Worm (Caenorhabditis elegans) whole organism, young adult: ENCODE measurements around the gene F15G9.1.

ENCODE experiments used
- B0336.3 ChIP-seq: fragments of 200-800 bp; sonication (Bioruptor generic); IDR thresholded peaks from 2 replicates; pipeline ENCODE4 v1.3.6; 2022; ENCODE audit warnings: missing genetic modification characterization, missing compliant biosample characterization
- Y67H2A.10 ChIP-seq: fragments of 200-800 bp; sonication (Bioruptor generic); conservative IDR thresholded peaks from 2 replicates; pipeline ENCODE4 v1.3.6; 2022; ENCODE audit warnings: missing genetic modification reagents, missing genetic modification characterization, missing compliant biosample characterization
- Y79H2A.3 ChIP-seq: fragments of 200-800 bp; sonication (Bioruptor generic); conservative IDR thresholded peaks from 2 replicates; pipeline ENCODE4 v1.3.6; 2022; ENCODE audit warnings: missing genetic modification reagents, missing genetic modification characterization, missing compliant biosample characterization
- ZK185.1 ChIP-seq: sonication (generic microtip); optimal IDR thresholded peaks from 2 replicates; lab custom pipeline; 2016; ENCODE audit warnings: mild to moderate bottlenecking, missing genetic modification characterization, missing compliant biosample characterization; ENCODE audit not compliant: poor library complexity, severe bottlenecking
- aptf-3 ChIP-seq: fragments of 200-800 bp; sonication (Bioruptor generic); IDR thresholded peaks from 2 replicates; pipeline ENCODE4 v1.3.6; 2022; ENCODE audit warnings: missing genetic modification characterization, missing compliant biosample characterization
- cebp-1 ChIP-seq, 2 experiments: fragments of 200-800 bp in 1 of 2; sonication (Bioruptor generic) in 1 of 2; sonication (generic microtip) in 1 of 2; IDR thresholded peaks in 1 of 2; optimal IDR thresholded peaks in 1 of 2; 2 replicates each; pipeline versions ENCODE4 v1.3.6 to Lab custom; 2017 to 2022; ENCODE audit warnings: missing compliant biosample characterization in 2 of 2, missing genetic modification characterization in 2 of 2, mild to moderate bottlenecking in 1 of 2, missing genetic modification reagents in 1 of 2, moderate library complexity in 1 of 2
- efl-1 ChIP-seq: fragments of 150-350 bp; optimal IDR thresholded peaks from 2 replicates; lab custom pipeline; 2014; ENCODE audit warnings: missing biosample characterization, missing genetic modification reagents, missing genetic modification characterization
- egrh-3 ChIP-seq: fragments of 200-800 bp; sonication (Bioruptor generic); IDR thresholded peaks from 2 replicates; pipeline ENCODE4 v1.3.6; 2022; ENCODE audit warnings: missing genetic modification reagents, missing genetic modification characterization, missing compliant biosample characterization
- hmg-1.2 ChIP-seq: fragments of 200-800 bp; sonication (Bioruptor generic); IDR thresholded peaks from 2 replicates; pipeline ENCODE4 v1.3.6; 2022; ENCODE audit warnings: missing genetic modification reagents, missing genetic modification characterization, missing compliant biosample characterization
- hmg-20 ChIP-seq: fragments of 200-800 bp; sonication (Bioruptor generic); IDR thresholded peaks from 2 replicates; pipeline ENCODE4 v1.3.6; 2022; ENCODE audit warnings: missing genetic modification reagents, missing genetic modification characterization, missing compliant biosample characterization
- let-526 ChIP-seq: fragments of 200-800 bp; sonication (Bioruptor generic); IDR thresholded peaks from 2 replicates; pipeline ENCODE4 v1.3.6; 2022; ENCODE audit warnings: missing genetic modification reagents, missing genetic modification characterization, missing compliant biosample characterization
- let-607 ChIP-seq, 2 experiments: fragments of 200-800 bp in 1 of 2; sonication (Bioruptor generic) in 1 of 2; sonication (generic microtip) in 1 of 2; optimal IDR thresholded peaks; 2 replicates each; lab custom pipeline; 2016 to 2018; ENCODE audit warnings: mild to moderate bottlenecking in 2 of 2, missing compliant biosample characterization in 2 of 2, missing genetic modification characterization in 2 of 2, moderate library complexity in 2 of 2, missing genotype in 1 of 2
- lin-26 ChIP-seq: fragments of 200-800 bp; sonication (Bioruptor generic); IDR thresholded peaks from 2 replicates; pipeline ENCODE4 v1.3.6; 2022; ENCODE audit warnings: missing genetic modification reagents, missing genetic modification characterization, missing compliant biosample characterization
- lin-35 ChIP-seq, 3 experiments: fragments of 150-350 bp in 2 of 3; sonication (generic microtip) in 1 of 3; optimal IDR thresholded peaks; 2 replicates each; lab custom pipeline; 2014 to 2018; ENCODE audit warnings: missing biosample characterization in 3 of 3, missing genetic modification characterization in 3 of 3, missing genetic modification reagents in 3 of 3
- lin-40 ChIP-seq: sonication (generic microtip); optimal IDR thresholded peaks from 2 replicates; lab custom pipeline; 2016; ENCODE audit warnings: missing genetic modification characterization, mild to moderate bottlenecking, missing compliant biosample characterization, missing genotype, missing genetic modification reagents
- lsl-1 ChIP-seq: fragments of 200-800 bp; sonication (Bioruptor generic); optimal IDR thresholded peaks from 2 replicates; lab custom pipeline; 2018; ENCODE audit warnings: mild to moderate bottlenecking, missing genetic modification characterization, moderate library complexity, missing compliant biosample characterization
- lsy-27 ChIP-seq: sonication (generic microtip); optimal IDR thresholded peaks from 2 replicates; lab custom pipeline; 2017; ENCODE audit warnings: missing genetic modification characterization, mild to moderate bottlenecking, missing compliant biosample characterization, antibody characterized with exemption, missing genotype, borderline replicate concordance; ENCODE audit not compliant: insufficient read depth
- madf-6 ChIP-seq: fragments of 200-800 bp; sonication (Bioruptor generic); IDR thresholded peaks from 2 replicates; pipeline ENCODE4 v1.3.6; 2022; ENCODE audit warnings: missing genetic modification reagents, missing genetic modification characterization, missing compliant biosample characterization
- mcd-1 ChIP-seq: fragments of 200-800 bp; sonication (Bioruptor generic); IDR thresholded peaks from 2 replicates; pipeline ENCODE4 v1.3.6; 2022; ENCODE audit warnings: missing genetic modification reagents, missing genetic modification characterization, missing compliant biosample characterization
- mes-4 ChIP-seq: sonication (generic microtip); optimal IDR thresholded peaks from 2 replicates; lab custom pipeline; 2016; ENCODE audit warnings: missing genotype, missing genetic modification characterization, missing compliant biosample characterization
- rpc-1 ChIP-seq, 2 experiments: fragments of 150-350 bp in 1 of 2; sonication (generic microtip) in 1 of 2; optimal IDR thresholded peaks; 2 replicates each; lab custom pipeline; 2014 to 2018; ENCODE audit warnings: missing biosample characterization in 1 of 2, missing genetic modification characterization in 1 of 2, missing genetic modification reagents in 1 of 2, missing genotype in 1 of 2
- snpc-1.1 ChIP-seq: sonication (generic microtip); optimal IDR thresholded peaks from 2 replicates; lab custom pipeline; 2017; ENCODE audit warnings: missing genetic modification characterization, mild to moderate bottlenecking, missing compliant biosample characterization, antibody characterized with exemption, moderate library complexity, missing genotype, missing genetic modification reagents; ENCODE audit not compliant: insufficient read depth
- tbp1 ChIP-seq: fragments of 200-800 bp; sonication (Bioruptor generic); optimal IDR thresholded peaks from 2 replicates; lab custom pipeline; 2018; ENCODE audit warnings: mild to moderate bottlenecking, missing genetic modification characterization, missing compliant biosample characterization
- tlf-1 ChIP-seq: fragments of 200-800 bp; sonication (Bioruptor generic); optimal IDR thresholded peaks from 2 replicates; lab custom pipeline; 2018; ENCODE audit warnings: mild to moderate bottlenecking, missing genetic modification characterization, missing compliant biosample characterization
- unc-62 ChIP-seq: fragments of 150-350 bp; optimal IDR thresholded peaks from 2 replicates; lab custom pipeline; 2014; ENCODE audit warnings: missing biosample characterization, missing genetic modification reagents, missing genetic modification characterization
- ztf-25 ChIP-seq: fragments of 200-800 bp; sonication (Bioruptor generic); IDR thresholded peaks from 2 replicates; pipeline ENCODE4 v1.3.6; 2022; ENCODE audit warnings: missing genetic modification reagents, missing genetic modification characterization, missing compliant biosample characterization

F15G9.1 gene

ce11 chrX:9754537-9754936 lies 48.4 kb downstream of the F15G9.1 start:
- TF ChIP-seq let-607 (tag; optimal IDR thresholded peaks at IDR 0.05; lab: Kevin White, UChicago) (no peak), aptf-3 (no peak), madf-6 (GFP tag; lab: Robert Waterston, UW) (no peak), tlf-1 (GFP tag; lab: Kevin White, UChicago) (no peak), lin-35 (GFP tag; optimal IDR thresholded peaks at IDR 0.05; lab: Kevin White, UChicago) (no peak), lsy-27 (tag; lab: Kevin White, UChicago) (no peak), lin-26 (GFP tag; lab: Robert Waterston, UW) (no peak), Y79H2A.3 (GFP tag; lab: Robert Waterston, UW) (no peak), Y67H2A.10 (no peak), hmg-20 (GFP tag; lab: Robert Waterston, UW) (no peak), unc-62 (no peak), let-526 (GFP tag; lab: Robert Waterston, UW) (no peak), lin-40 (tag; lab: Kevin White, UChicago) (no peak), tbp1 (GFP tag; lab: Kevin White, UChicago) (peak; percentile 67), cebp-1 (GFP tag; IDR thresholded peaks at IDR 0.05; lab: Robert Waterston, UW) (no peak), cebp-1 (tag; optimal IDR thresholded peaks at IDR 0.05; lab: Kevin White, UChicago) (no peak), rpc-1 (optimal IDR thresholded peaks at IDR 0.05; lab: Kevin White, UChicago) (peak; percentile 1), rpc-1 (tag; optimal IDR thresholded peaks at IDR 0.05; lab: Kevin White, UChicago) (peak; percentile 62), B0336.3 (GFP tag; lab: Robert Waterston, UW) (no peak), snpc-1.1 (tag; lab: Kevin White, UChicago) (peak; percentile 66), egrh-3 (GFP tag; lab: Robert Waterston, UW) (no peak), ztf-25 (GFP tag; lab: Robert Waterston, UW) (no peak), lsl-1 (no peak), mcd-1 (GFP tag; lab: Robert Waterston, UW) (no peak), mes-4 (no peak), hmg-1.2 (GFP tag; lab: Robert Waterston, UW) (no peak)

ce11 chrX:9756971-9757370 lies 50.8 kb downstream of the F15G9.1 start, which contains the start of gene T09B9.1:
Gene T09B9.1 (plus strand): TSS chrX:9757271.
- TF ChIP-seq ZK185.1 (tag; lab: Kevin White, UChicago) (no peak), efl-1 (GFP tag; lab: Kevin White, UChicago) (peak; percentile 41)
